Worm (Caenorhabditis elegans) whole organism, L1 larva: ENCODE results near the gene C54D10.10.

Experiments used
- C16A3.4 ChIP-seq: fragments of 150-350 bp; optimal IDR thresholded peaks from 2 replicates; lab custom pipeline; 2014; ENCODE audit warnings: missing biosample characterization, missing genetic modification characterization
- C34B4.2 ChIP-seq: sonication (generic microtip); optimal IDR thresholded peaks from 2 replicates; lab custom pipeline; 2017; ENCODE audit warnings: mild to moderate bottlenecking, missing genetic modification characterization, missing compliant biosample characterization
- aly-2 ChIP-seq: fragments of 150-350 bp; optimal IDR thresholded peaks from 2 replicates; lab custom pipeline; 2014; ENCODE audit warnings: missing biosample characterization, missing genetic modification characterization
- blmp-1 ChIP-seq: fragments of 150-350 bp; optimal IDR thresholded peaks from 2 replicates; lab custom pipeline; 2014; ENCODE audit warnings: missing biosample characterization, missing genetic modification characterization
- ceh-82 ChIP-seq, 3 experiments: fragments of 150-350 bp in 1 of 3; sonication (generic microtip) in 2 of 3; optimal IDR thresholded peaks; 2 replicates each; lab custom pipeline; 2014 to 2017; ENCODE audit warnings: missing biosample characterization in 3 of 3, missing genetic modification characterization in 3 of 3
- ceh-90 ChIP-seq: sonication (generic microtip); optimal IDR thresholded peaks from 2 replicates; lab custom pipeline; 2016; ENCODE audit warnings: missing genetic modification characterization, missing compliant biosample characterization
- dpl-1 ChIP-seq, 3 experiments: fragments of 150-350 bp in 2 of 3; sonication (generic microtip) in 1 of 3; optimal IDR thresholded peaks; 2 replicates each; lab custom pipeline; 2014 to 2017; ENCODE audit warnings: missing biosample characterization in 3 of 3, missing genetic modification characterization in 3 of 3, missing genetic modification reagents in 3 of 3
- efl-1 ChIP-seq, 4 experiments: fragments of 150-350 bp; optimal IDR thresholded peaks in 3 of 4; peaks in 1 of 4; 1 replicate in 1 of 4; 2 replicates in 3 of 4; lab custom pipeline; 2014; ENCODE audit warnings: missing biosample characterization in 2 of 4, missing genetic modification characterization in 2 of 4, missing genetic modification reagents in 2 of 4
- efl-3 ChIP-seq: fragments of 200-800 bp; sonication (Bioruptor generic); optimal IDR thresholded peaks from 2 replicates; lab custom pipeline; 2018; ENCODE audit warnings: mild to moderate bottlenecking, missing genetic modification characterization, missing compliant biosample characterization
- elt-3 ChIP-seq, 6 experiments: fragments of 150-350 bp in 1 of 6; sonication (generic microtip); optimal IDR thresholded peaks; 2 replicates each; lab custom pipeline; 2017 to 2018; ENCODE audit warnings: missing biosample characterization in 6 of 6, missing genetic modification characterization in 6 of 6, inconsistent platforms in 1 of 6
- ets-5 ChIP-seq: fragments of 200-800 bp; sonication (Bioruptor generic); IDR thresholded peaks from 2 replicates; pipeline ENCODE4 v1.3.6; 2022; ENCODE audit warnings: missing genetic modification characterization, missing compliant biosample characterization
- fkh-10 ChIP-seq: sonication (generic microtip); optimal IDR thresholded peaks from 2 replicates; lab custom pipeline; 2017; ENCODE audit warnings: missing biosample characterization, missing genetic modification reagents, missing genetic modification characterization
- fkh-8 ChIP-seq: sonication (generic microtip); optimal IDR thresholded peaks from 2 replicates; lab custom pipeline; 2016; ENCODE audit warnings: mild to moderate bottlenecking, missing genetic modification characterization, missing compliant biosample characterization
- fos-1 ChIP-seq: fragments of 150-350 bp; optimal IDR thresholded peaks from 2 replicates; lab custom pipeline; 2014; ENCODE audit warnings: missing biosample characterization, missing genetic modification characterization
- grh-1 ChIP-seq: fragments of 200-800 bp; sonication (Bioruptor generic); IDR thresholded peaks from 2 replicates; pipeline ENCODE4 v1.3.6; 2022; ENCODE audit warnings: missing genetic modification reagents, missing genetic modification characterization, missing compliant biosample characterization
- hlh-17 ChIP-seq: fragments of 200-800 bp; sonication (Bioruptor generic); optimal IDR thresholded peaks from 2 replicates; lab custom pipeline; 2018; ENCODE audit warnings: missing genetic modification characterization, mild to moderate bottlenecking, missing compliant biosample characterization, moderate library complexity, borderline replicate concordance
- hpl-2 ChIP-seq: fragments of 150-350 bp; optimal IDR thresholded peaks from 2 replicates; lab custom pipeline; 2014; ENCODE audit warnings: missing biosample characterization, missing genetic modification reagents, missing genetic modification characterization
- isw-1 ChIP-seq: fragments of 200-800 bp; sonication (Bioruptor generic); IDR thresholded peaks from 2 replicates; pipeline ENCODE4 v1.3.6; 2022; ENCODE audit warnings: missing genetic modification characterization, missing compliant biosample characterization
- jun-1 ChIP-seq: fragments of 150-350 bp; optimal IDR thresholded peaks from 2 replicates; lab custom pipeline; 2014; ENCODE audit warnings: missing biosample characterization, missing genetic modification reagents, missing genetic modification characterization
- lin-14 ChIP-seq: fragments of 200-800 bp; sonication (Bioruptor generic); optimal IDR thresholded peaks from 2 replicates; lab custom pipeline; 2018; ENCODE audit warnings: mild to moderate bottlenecking, missing genetic modification characterization, moderate library complexity, missing compliant biosample characterization
- lin-15B ChIP-seq: fragments of 150-350 bp; sonication (generic microtip); optimal IDR thresholded peaks from 3 replicates; lab custom pipeline; 2014; ENCODE audit warnings: missing biosample characterization, missing genetic modification characterization
- lin-35 ChIP-seq, 2 experiments: fragments of 150-350 bp; optimal IDR thresholded peaks; 2 replicates each; lab custom pipeline; 2014; ENCODE audit warnings: missing biosample characterization in 2 of 2, missing genetic modification characterization in 2 of 2, missing genetic modification reagents in 2 of 2
- lsy-2 ChIP-seq, 2 experiments: fragments of 150-350 bp; optimal IDR thresholded peaks; 2 replicates each; lab custom pipeline; 2014; ENCODE audit warnings: missing biosample characterization in 2 of 2, missing genetic modification characterization in 2 of 2
- mab-9 ChIP-seq: fragments of 200-800 bp; sonication (Bioruptor generic); IDR thresholded peaks from 2 replicates; pipeline ENCODE4 v1.3.6; 2022; ENCODE audit warnings: missing genetic modification reagents, missing genetic modification characterization, missing compliant biosample characterization
- mdl-1 ChIP-seq, 2 experiments: fragments of 150-350 bp; optimal IDR thresholded peaks; 2 replicates each; lab custom pipeline; 2014 to 2017; ENCODE audit warnings: missing biosample characterization in 2 of 2, missing genetic modification characterization in 2 of 2, inconsistent platforms in 1 of 2
- mef-2 ChIP-seq: fragments of 150-350 bp; optimal IDR thresholded peaks from 2 replicates; lab custom pipeline; 2014; ENCODE audit warnings: missing biosample characterization, missing genetic modification characterization
- nhr-11 ChIP-seq: fragments of 150-350 bp; optimal IDR thresholded peaks from 2 replicates; lab custom pipeline; 2014; ENCODE audit warnings: missing biosample characterization, missing genetic modification characterization
- nhr-20 ChIP-seq: sonication (generic microtip); optimal IDR thresholded peaks from 2 replicates; lab custom pipeline; 2016; ENCODE audit warnings: mild to moderate bottlenecking, missing genetic modification characterization, missing compliant biosample characterization
- nhr-237 ChIP-seq: fragments of 150-350 bp; optimal IDR thresholded peaks from 2 replicates; lab custom pipeline; 2014; ENCODE audit warnings: missing biosample characterization, missing genetic modification characterization
- nhr-28 ChIP-seq: fragments of 150-350 bp; optimal IDR thresholded peaks from 2 replicates; lab custom pipeline; 2014; ENCODE audit warnings: missing biosample characterization, missing genetic modification characterization
- nhr-47 ChIP-seq: sonication (generic microtip); optimal IDR thresholded peaks from 2 replicates; lab custom pipeline; 2016; ENCODE audit warnings: mild to moderate bottlenecking, missing genetic modification characterization, moderate library complexity, missing compliant biosample characterization
- nhr-85 ChIP-seq: sonication (generic microtip); peaks from one replicate; lab custom pipeline; 2016; ENCODE audit warnings: missing genetic modification characterization, inconsistent platforms, missing compliant biosample characterization
- nhr-90 ChIP-seq: sonication (generic microtip); optimal IDR thresholded peaks from 2 replicates; lab custom pipeline; 2016; ENCODE audit warnings: mild to moderate bottlenecking, missing genetic modification characterization, missing compliant biosample characterization; ENCODE audit not compliant: poor library complexity
- rnt-1 ChIP-seq: sonication (generic microtip); optimal IDR thresholded peaks from 2 replicates; lab custom pipeline; 2016; ENCODE audit warnings: mild to moderate bottlenecking, missing genetic modification characterization, moderate library complexity, missing compliant biosample characterization
- skn-1 ChIP-seq: fragments of 150-350 bp; optimal IDR thresholded peaks from 2 replicates; lab custom pipeline; 2014; ENCODE audit warnings: missing biosample characterization, missing genetic modification characterization
- sup-37 ChIP-seq: fragments of 200-800 bp; sonication (Bioruptor generic); optimal IDR thresholded peaks from 2 replicates; lab custom pipeline; 2018; ENCODE audit warnings: mild to moderate bottlenecking, missing genetic modification characterization, missing compliant biosample characterization
- tbx-2 ChIP-seq: sonication (generic microtip); optimal IDR thresholded peaks from 2 replicates; lab custom pipeline; 2016; ENCODE audit warnings: missing genetic modification characterization, missing compliant biosample characterization
- tlp-1 ChIP-seq: fragments of 150-350 bp; optimal IDR thresholded peaks from 2 replicates; lab custom pipeline; 2014; ENCODE audit warnings: missing biosample characterization, missing genetic modification characterization
- unc-130 ChIP-seq: fragments of 150-350 bp; optimal IDR thresholded peaks from 2 replicates; lab custom pipeline; 2017; ENCODE audit warnings: missing biosample characterization, missing genetic modification characterization, inconsistent platforms
- vab-15 ChIP-seq: sonication (generic microtip); optimal IDR thresholded peaks from 2 replicates; lab custom pipeline; 2017; ENCODE audit warnings: missing genotype, mild to moderate bottlenecking, missing genetic modification characterization, missing compliant biosample characterization
- xbp-1 ChIP-seq: sonication (generic microtip); optimal IDR thresholded peaks from 2 replicates; lab custom pipeline; 2016; ENCODE audit warnings: missing genetic modification characterization, missing compliant biosample characterization
- zag-1 ChIP-seq: fragments of 150-350 bp; optimal IDR thresholded peaks from 2 replicates; lab custom pipeline; 2014; ENCODE audit warnings: missing biosample characterization, missing genetic modification characterization
- ztf-11 ChIP-seq, 2 experiments: sonication (generic microtip); optimal IDR thresholded peaks; 2 replicates each; lab custom pipeline; 2016 to 2017; ENCODE audit warnings: missing genetic modification characterization in 2 of 2, missing biosample characterization in 1 of 2, missing compliant biosample characterization in 1 of 2

Gene C54D10.10

ce11 chrV:12462908-12463307 lies 13.1 kb upstream of the C54D10.10 start, which contains the start of gene egl-10:
TSS of gene egl-10 (minus strand) at chrV:12463008.
- TF ChIP-seq mab-9 (GFP tag; lab: Robert Waterston, UW) (no peak), efl-1 (optimal IDR thresholded peaks at IDR 0.05; lab: Kevin White, UChicago) (peak; percentile 19 to 29), efl-1 (GFP tag; optimal IDR thresholded peaks at IDR 0.05 in 1 of 2; lab: Kevin White, UChicago) (peak in 1 of 2 experiments; percentile 65), ceh-90 (tag; lab: Kevin White, UChicago) (no peak), vab-15 (tag; lab: Kevin White, UChicago) (no peak), fkh-10 (GFP tag; lab: Kevin White, UChicago) (no peak), lsy-2 (tag; optimal IDR thresholded peaks at IDR 0.05; lab: Kevin White, UChicago) (peak in 1 of 2 experiments; percentile 10), nhr-28 (tag; lab: Kevin White, UChicago) (no peak), aly-2 (no peak), C34B4.2 (no peak), lin-35 (GFP tag; optimal IDR thresholded peaks at IDR 0.05; lab: Kevin White, UChicago) (peak in 1 of 2 experiments; percentile 4), isw-1 (GFP tag; lab: Robert Waterston, UW) (no peak), lin-14 (GFP tag; lab: Kevin White, UChicago) (peak; percentile 6), mef-2 (tag; lab: Kevin White, UChicago) (no peak), ets-5 (no peak), sup-37 (GFP tag; lab: Kevin White, UChicago) (no peak), hlh-17 (GFP tag; lab: Kevin White, UChicago) (no peak)
- TF ChIP-seq, all 84 proteins: peak for 4

DNA sequence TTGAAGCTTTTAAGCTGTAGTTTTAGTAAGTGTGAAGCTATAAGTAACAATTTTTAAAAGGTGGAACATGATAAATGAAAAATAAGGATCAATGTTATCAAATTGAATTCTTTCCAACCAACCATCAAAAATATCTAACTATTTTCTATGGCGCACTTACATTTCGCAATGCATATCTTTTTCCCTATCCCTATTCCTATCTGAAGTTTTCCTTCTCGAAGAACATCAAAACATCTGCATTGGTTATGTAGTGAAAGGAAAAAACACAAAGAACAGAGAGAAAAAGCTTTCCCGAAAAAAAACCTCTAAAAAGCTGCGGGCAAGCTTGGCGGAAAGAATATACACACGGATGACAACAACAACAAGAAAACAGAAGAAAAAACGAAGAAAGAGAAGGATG lies 10.8 kb upstream of the C54D10.10 start:
- no peak for TF ChIP-seq nhr-28 (tag; lab: Kevin White, UChicago)
- TF ChIP-seq nhr-20 (tag; lab: Kevin White, UChicago), result no peak
- TF ChIP-seq grh-1 (GFP tag; lab: Robert Waterston, UW), result no peak
- TF ChIP-seq elt-3 (tag; optimal IDR thresholded peaks at IDR 0.05; lab: Kevin White, UChicago), result no peak
- no peak for TF ChIP-seq efl-1 (optimal IDR thresholded peaks at IDR 0.05; lab: Kevin White, UChicago)
- TF ChIP-seq efl-1 (GFP tag; optimal IDR thresholded peaks at IDR 0.05 in 1 of 2; lab: Kevin White, UChicago), result peak in 1 of 2 experiments; percentile 37
- no peak for TF ChIP-seq nhr-11 (tag; lab: Kevin White, UChicago)
- TF ChIP-seq lin-15B (tag; lab: Kevin White, UChicago), result no peak

DNA sequence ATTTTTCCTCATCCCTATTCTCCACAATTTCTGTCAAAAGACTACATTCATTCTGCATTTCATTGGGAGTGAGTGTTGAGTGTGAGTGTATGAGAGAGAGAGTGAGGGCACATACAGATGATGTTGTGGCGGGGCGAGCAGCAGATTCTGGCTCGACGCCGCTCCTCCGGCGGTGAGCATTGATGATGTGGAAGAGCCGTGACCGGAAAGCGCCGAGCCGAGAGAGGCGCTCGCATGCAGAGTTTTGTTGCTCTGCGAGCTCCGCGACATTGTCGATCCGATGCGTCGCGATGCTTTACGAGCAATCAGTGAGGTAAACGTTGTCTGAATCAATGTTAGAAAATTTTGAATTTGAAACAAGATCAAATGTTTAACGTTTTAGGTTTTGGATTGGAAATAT lies 5.9 kb upstream of the C54D10.10 start:
- TF ChIP-seq lin-15B (tag; lab: Kevin White, UChicago) (no peak), lin-14 (GFP tag; lab: Kevin White, UChicago) (peak; percentile 45), ceh-82 (tag; optimal IDR thresholded peaks at IDR 0.05; lab: Kevin White, UChicago) (peak in 1 of 3 experiments; percentile 19), fkh-10 (GFP tag; lab: Kevin White, UChicago) (peak; percentile 3), efl-3 (GFP tag; lab: Kevin White, UChicago) (no peak), zag-1 (no peak), efl-1 (optimal IDR thresholded peaks at IDR 0.05; lab: Kevin White, UChicago) (no peak), efl-1 (GFP tag; optimal IDR thresholded peaks at IDR 0.05 in 1 of 2; lab: Kevin White, UChicago) (no peak), isw-1 (GFP tag; lab: Robert Waterston, UW) (no peak), tbx-2 (no peak), hpl-2 (GFP tag; lab: Kevin White, UChicago) (no peak), tlp-1 (tag; lab: Kevin White, UChicago) (no peak), dpl-1 (GFP tag; optimal IDR thresholded peaks at IDR 0.05; lab: Kevin White, UChicago) (peak in 1 of 3 experiments; percentile 0), unc-130 (tag; lab: Kevin White, UChicago) (no peak), mdl-1 (tag; optimal IDR thresholded peaks at IDR 0.05; lab: Kevin White, UChicago) (no peak)

DNA sequence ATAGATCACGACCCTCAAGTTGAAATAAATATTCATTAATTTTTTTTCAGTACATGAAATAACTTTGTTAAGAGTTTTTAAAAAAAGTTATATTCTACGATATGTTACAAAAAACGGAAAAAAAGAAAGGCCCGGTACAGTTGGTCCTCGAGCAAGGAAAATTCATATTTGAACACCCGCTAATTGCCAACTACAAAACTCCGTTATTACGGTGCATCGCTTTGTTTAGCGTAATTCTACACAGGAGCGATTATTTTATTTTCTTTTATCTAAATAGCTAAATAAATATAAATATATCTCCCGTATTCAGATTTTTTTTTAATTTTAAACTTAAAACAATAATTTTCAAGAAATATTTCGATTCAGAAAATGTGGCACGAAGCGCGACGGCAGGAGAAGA lies 639 bp upstream of the C54D10.10 start, which contains the start of gene F28C1.1:
Gene F28C1.1 (plus strand): TSS at position 365 of the 400 bp plus-strand sequence.
- TF ChIP-seq nhr-90 (tag; lab: Kevin White, UChicago) (peak; percentile 12), nhr-20 (tag; lab: Kevin White, UChicago) (peak; percentile 25), lin-35 (GFP tag; optimal IDR thresholded peaks at IDR 0.05; lab: Kevin White, UChicago) (peak; percentile 86 to 95), rnt-1 (tag; lab: Kevin White, UChicago) (peak; percentile 9), ztf-11 (tag; optimal IDR thresholded peaks at IDR 0.05; lab: Kevin White, UChicago) (no peak), nhr-85 (tag; lab: Kevin White, UChicago) (peak; percentile 23), tbx-2 (peak; percentile 12), ceh-82 (tag; optimal IDR thresholded peaks at IDR 0.05; lab: Kevin White, UChicago) (peak in 1 of 3 experiments; percentile 34), xbp-1 (tag; lab: Kevin White, UChicago) (peak; percentile 18), nhr-237 (tag; lab: Kevin White, UChicago) (peak; percentile 3), skn-1 (tag; lab: Kevin White, UChicago) (peak; percentile 68), C16A3.4 (tag; lab: Kevin White, UChicago) (peak; percentile 43), blmp-1 (peak; percentile 29), fos-1 (tag; lab: Kevin White, UChicago) (no peak), dpl-1 (GFP tag; optimal IDR thresholded peaks at IDR 0.05; lab: Kevin White, UChicago) (peak; percentile 84 to 92 (median 88)), lsy-2 (tag; optimal IDR thresholded peaks at IDR 0.05; lab: Kevin White, UChicago) (peak in 1 of 2 experiments; percentile 70), fkh-8 (tag; lab: Kevin White, UChicago) (no peak), jun-1 (tag; lab: Kevin White, UChicago) (no peak), nhr-47 (tag; lab: Kevin White, UChicago) (peak; percentile 40), efl-1 (optimal IDR thresholded peaks at IDR 0.05; lab: Kevin White, UChicago) (peak; percentile 60 to 90), efl-1 (GFP tag; optimal IDR thresholded peaks at IDR 0.05 in 1 of 2; lab: Kevin White, UChicago) (peak; percentile 92 to 99)
